Worm (Caenorhabditis elegans) whole organism, L4 larva: ENCODE data around the gene srw-7.
A peak's percentile ranks its signal among the peaks of the same experiment; 100 is the strongest.

Experiments
- F10B5.3 ChIP-seq: sonication (generic microtip); optimal IDR thresholded peaks from 2 replicates; lab custom pipeline; 2016; ENCODE audit warnings: mild to moderate bottlenecking, missing genetic modification characterization, missing compliant biosample characterization
- F37D6.2 ChIP-seq: sonication (generic microtip); optimal IDR thresholded peaks from 2 replicates; lab custom pipeline; 2016; ENCODE audit warnings: mild to moderate bottlenecking, missing genetic modification characterization, missing compliant biosample characterization
- F49E8.2 ChIP-seq: sonication (generic microtip); optimal IDR thresholded peaks from 2 replicates; lab custom pipeline; 2016; ENCODE audit warnings: missing compliant biosample characterization, mild to moderate bottlenecking, missing genetic modification characterization, borderline replicate concordance
- Y105C5A.15 ChIP-seq: fragments of 200-800 bp; sonication (Bioruptor generic); IDR thresholded peaks from 2 replicates; pipeline ENCODE4 v1.3.6; 2022; ENCODE audit warnings: missing genetic modification characterization, missing compliant biosample characterization
- Y5F2A.4 ChIP-seq: fragments of 200-800 bp; sonication (Bioruptor generic); optimal IDR thresholded peaks from 2 replicates; lab custom pipeline; 2018; ENCODE audit warnings: mild to moderate bottlenecking, missing genetic modification characterization, missing compliant biosample characterization
- ZK337.2 ChIP-seq: fragments of 200-800 bp; sonication (Bioruptor generic); IDR thresholded peaks from 2 replicates; pipeline ENCODE4 v1.3.6; 2022; ENCODE audit warnings: missing genetic modification reagents, missing genetic modification characterization, missing compliant biosample characterization
- aha-1 ChIP-seq: fragments of 150-350 bp; peaks from one replicate; lab custom pipeline; 2014; ENCODE audit warnings: missing biosample characterization, missing genetic modification characterization
- arid-1 ChIP-seq: fragments of 200-800 bp; sonication (Bioruptor generic); conservative IDR thresholded peaks from 2 replicates; pipeline ENCODE4 v1.3.6; 2022; ENCODE audit warnings: missing genetic modification reagents, missing genetic modification characterization, missing compliant biosample characterization
- attf-4 ChIP-seq: sonication (generic microtip); optimal IDR thresholded peaks from 3 replicates; lab custom pipeline; 2017; ENCODE audit warnings: missing biosample characterization, missing genetic modification characterization
- ceh-62 ChIP-seq: sonication (generic microtip); optimal IDR thresholded peaks from 2 replicates; lab custom pipeline; 2017; ENCODE audit warnings: missing biosample characterization, missing genetic modification characterization
- ctbp-1 ChIP-seq: fragments of 200-800 bp; sonication (Bioruptor generic); IDR thresholded peaks from 2 replicates; pipeline ENCODE4 v1.3.6; 2022; ENCODE audit warnings: missing genetic modification reagents, missing genetic modification characterization, missing compliant biosample characterization
- daf-8 ChIP-seq: fragments of 200-800 bp; sonication (Bioruptor generic); IDR thresholded peaks from 2 replicates; pipeline ENCODE4 v1.3.6; 2022; ENCODE audit warnings: missing genetic modification characterization, missing compliant biosample characterization
- dmd-6 ChIP-seq: fragments of 200-800 bp; sonication (Bioruptor generic); IDR thresholded peaks from 2 replicates; pipeline ENCODE4 v1.3.6; 2022; ENCODE audit warnings: missing genetic modification reagents, missing genetic modification characterization, missing compliant biosample characterization
- dmd-9 ChIP-seq: fragments of 200-800 bp; sonication (Bioruptor generic); IDR thresholded peaks from 2 replicates; pipeline ENCODE4 v1.3.6; 2022; ENCODE audit warnings: missing genetic modification reagents, missing genetic modification characterization, missing compliant biosample characterization
- hif-1 ChIP-seq, 2 experiments: sonication (generic microtip); optimal IDR thresholded peaks; 2 replicates each; lab custom pipeline; 2016 to 2017; ENCODE audit warnings: missing compliant biosample characterization in 2 of 2, missing genetic modification characterization in 2 of 2, missing genetic modification reagents in 2 of 2, missing genotype in 2 of 2, mild to moderate bottlenecking in 1 of 2
- hlh-11 ChIP-seq: fragments of 200-800 bp; sonication (Bioruptor generic); optimal IDR thresholded peaks from 2 replicates; lab custom pipeline; 2018; ENCODE audit warnings: mild to moderate bottlenecking, missing genetic modification characterization, missing compliant biosample characterization
- hlh-30 ChIP-seq: sonication (generic microtip); optimal IDR thresholded peaks from 2 replicates; lab custom pipeline; 2017; ENCODE audit warnings: antibody characterized with exemption, mild to moderate bottlenecking, missing genetic modification characterization, missing compliant biosample characterization; ENCODE audit not compliant: insufficient read depth
- lim-7 ChIP-seq: fragments of 200-800 bp; sonication (Bioruptor generic); IDR thresholded peaks from 2 replicates; pipeline ENCODE4 v1.3.6; 2022; ENCODE audit warnings: missing genetic modification characterization, missing compliant biosample characterization
- lin-13 ChIP-seq: fragments of 150-350 bp; optimal IDR thresholded peaks from 2 replicates; lab custom pipeline; 2014; ENCODE audit warnings: missing biosample characterization, missing genetic modification reagents, missing genetic modification characterization
- lin-15B ChIP-seq: fragments of 150-350 bp; sonication (generic microtip); optimal IDR thresholded peaks from 3 replicates; lab custom pipeline; 2014; ENCODE audit warnings: missing biosample characterization, missing genetic modification characterization
- lin-39 ChIP-seq: fragments of 150-350 bp; optimal IDR thresholded peaks from 2 replicates; lab custom pipeline; 2014; ENCODE audit warnings: missing biosample characterization, missing genetic modification reagents, missing genetic modification characterization
- mdl-1 ChIP-seq, 2 experiments: fragments of 150-350 bp in 1 of 2; sonication (generic microtip) in 1 of 2; optimal IDR thresholded peaks; 2 replicates each; lab custom pipeline; 2014 to 2017; ENCODE audit warnings: missing biosample characterization in 2 of 2, missing genetic modification characterization in 2 of 2
- mep-1 ChIP-seq: fragments of 150-350 bp; sonication (generic microtip); optimal IDR thresholded peaks from 3 replicates; lab custom pipeline; 2014; ENCODE audit warnings: missing biosample characterization, missing genetic modification characterization
- nhr-25 ChIP-seq: sonication (generic microtip); optimal IDR thresholded peaks from 2 replicates; lab custom pipeline; 2017; ENCODE audit warnings: missing genetic modification characterization, mild to moderate bottlenecking, missing compliant biosample characterization, antibody characterized with exemption, moderate library complexity, borderline replicate concordance; ENCODE audit not compliant: insufficient read depth
- nhr-28 ChIP-seq: fragments of 150-350 bp; optimal IDR thresholded peaks from 2 replicates; lab custom pipeline; 2014; ENCODE audit warnings: missing biosample characterization, missing genetic modification characterization
- nhr-42 ChIP-seq: fragments of 200-800 bp; sonication (Bioruptor generic); IDR thresholded peaks from 2 replicates; pipeline ENCODE4 v1.3.6; 2022; ENCODE audit warnings: missing genetic modification characterization, missing compliant biosample characterization
- nhr-48 ChIP-seq: sonication (generic microtip); optimal IDR thresholded peaks from 2 replicates; lab custom pipeline; 2016; ENCODE audit warnings: mild to moderate bottlenecking, missing genetic modification characterization, missing compliant biosample characterization
- pqm-1 ChIP-seq: sonication (generic microtip); optimal IDR thresholded peaks from 2 replicates; lab custom pipeline; 2017; ENCODE audit warnings: missing biosample characterization, missing genetic modification characterization

The srw-7 gene

DNA sequence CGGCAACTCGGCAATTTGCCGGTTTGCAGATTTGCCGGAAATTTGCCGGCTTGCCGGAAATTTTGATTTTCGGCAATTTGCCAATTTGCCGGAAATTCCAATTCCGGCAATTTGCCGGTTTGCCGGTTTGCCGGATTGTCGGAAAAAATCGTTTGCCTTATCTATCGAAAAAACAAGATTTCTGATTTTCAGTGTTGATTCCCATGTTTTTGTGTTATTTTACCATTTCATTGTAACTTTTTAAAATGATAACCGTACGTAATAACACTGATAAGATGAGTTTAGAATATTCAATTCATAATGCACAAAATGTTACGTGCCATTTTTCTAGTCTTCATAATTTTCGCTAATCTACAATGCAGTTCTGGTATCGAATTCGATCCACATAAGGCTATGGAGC is 45.2 kb upstream of the srw-7 start, which contains the start of gene oac-55:
oac-55 (plus strand) TSS at position 301 of the 400 bp plus-strand sequence.
- TF ChIP-seq F49E8.2 (tag; lab: Kevin White, UChicago) (no peak), lin-13 (GFP tag; lab: Kevin White, UChicago) (no peak), daf-8 (GFP tag; lab: Robert Waterston, UW) (no peak), lin-39 (no peak), F37D6.2 (tag; lab: Kevin White, UChicago) (no peak), lin-15B (tag; lab: Kevin White, UChicago) (no peak), ceh-62 (tag; lab: Kevin White, UChicago) (no peak), nhr-42 (GFP tag; lab: Robert Waterston, UW) (no peak), F10B5.3 (tag; lab: Kevin White, UChicago) (no peak), nhr-48 (tag; lab: Kevin White, UChicago) (no peak), hlh-11 (tag; lab: Kevin White, UChicago) (no peak), Y105C5A.15 (GFP tag; lab: Robert Waterston, UW) (no peak), pqm-1 (tag; lab: Kevin White, UChicago) (no peak), dmd-9 (GFP tag; lab: Robert Waterston, UW) (no peak), ctbp-1 (GFP tag; lab: Robert Waterston, UW) (no peak), mep-1 (tag; lab: Kevin White, UChicago) (no peak), attf-4 (tag; lab: Kevin White, UChicago) (no peak)

DNA sequence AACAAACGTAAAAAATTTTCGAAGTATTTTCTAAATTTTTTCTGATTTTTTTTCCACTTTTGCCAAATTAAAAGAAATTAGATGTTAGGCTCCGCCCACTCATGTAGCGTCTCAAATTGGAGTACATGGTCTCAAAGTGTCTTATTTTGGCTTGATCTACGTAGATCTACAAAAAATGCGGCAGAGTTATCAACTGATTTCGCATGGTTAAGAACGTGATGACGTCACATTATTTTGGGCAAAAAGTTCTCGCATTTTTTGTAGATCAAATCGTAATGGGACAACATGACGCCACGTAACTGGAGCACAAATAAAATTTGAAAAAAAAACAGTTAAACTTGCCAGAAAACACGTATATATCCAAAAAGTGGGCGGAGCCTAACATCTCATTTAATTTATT is 44.2 kb upstream of the srw-7 start:
- TF ChIP-seq ZK337.2 (GFP tag; lab: Robert Waterston, UW) (no peak), aha-1 (tag; lab: Kevin White, UChicago) (peak; percentile 90)

DNA sequence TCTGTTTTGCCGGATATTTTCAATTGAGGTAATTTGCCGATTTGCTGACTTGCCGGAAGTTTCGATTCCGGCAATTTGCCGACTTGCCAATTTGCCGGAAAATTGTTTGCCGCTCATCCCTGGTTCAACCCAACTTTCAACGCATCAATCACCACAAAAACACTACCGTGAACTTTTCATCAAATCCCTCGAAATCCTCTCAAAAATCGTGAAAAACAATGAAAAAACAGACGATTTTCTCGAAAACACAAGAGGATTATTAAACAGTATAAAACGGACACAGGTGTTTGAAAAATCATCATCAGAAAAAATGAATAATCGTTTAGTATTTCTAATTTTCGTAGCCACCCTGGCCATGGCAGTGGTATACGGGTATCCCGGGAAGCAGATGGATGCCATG is 39.2 kb upstream of the srw-7 start, which contains the start of gene Y39H10A.1:
Y39H10A.1 (plus strand) TSS at position 301 of the 400 bp plus-strand sequence.
- TF ChIP-seq dmd-9 (GFP tag; lab: Robert Waterston, UW) (no peak), aha-1 (tag; lab: Kevin White, UChicago) (peak; percentile 45)

DNA sequence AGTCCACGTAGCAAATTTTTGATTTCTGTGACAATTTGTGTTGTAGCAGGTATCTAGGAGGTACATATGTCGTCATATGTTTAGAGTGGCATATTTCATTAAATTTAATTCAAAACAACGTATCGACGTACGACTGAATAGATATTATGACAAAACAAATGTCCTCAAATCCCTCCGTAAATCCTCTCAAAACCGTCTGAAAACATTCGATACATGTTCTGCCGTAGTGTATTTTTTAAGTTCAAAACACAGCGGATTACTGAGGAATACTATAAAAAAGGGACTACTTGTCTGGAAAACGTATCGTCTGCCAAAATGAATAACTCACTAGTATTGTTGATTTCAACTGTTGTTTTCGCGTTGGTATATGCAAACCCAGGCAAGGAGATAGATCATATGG is 37.8 kb upstream of the srw-7 start, which contains the start of gene R08E5.4:
R08E5.4 (plus strand) TSS at position 301 of the 400 bp plus-strand sequence.
- TF ChIP-seq lin-39 (no peak), Y5F2A.4 (no peak), F49E8.2 (tag; lab: Kevin White, UChicago) (no peak), nhr-25 (tag; lab: Kevin White, UChicago) (no peak)
- TF ChIP-seq, all 104 proteins: peak for 0

DNA sequence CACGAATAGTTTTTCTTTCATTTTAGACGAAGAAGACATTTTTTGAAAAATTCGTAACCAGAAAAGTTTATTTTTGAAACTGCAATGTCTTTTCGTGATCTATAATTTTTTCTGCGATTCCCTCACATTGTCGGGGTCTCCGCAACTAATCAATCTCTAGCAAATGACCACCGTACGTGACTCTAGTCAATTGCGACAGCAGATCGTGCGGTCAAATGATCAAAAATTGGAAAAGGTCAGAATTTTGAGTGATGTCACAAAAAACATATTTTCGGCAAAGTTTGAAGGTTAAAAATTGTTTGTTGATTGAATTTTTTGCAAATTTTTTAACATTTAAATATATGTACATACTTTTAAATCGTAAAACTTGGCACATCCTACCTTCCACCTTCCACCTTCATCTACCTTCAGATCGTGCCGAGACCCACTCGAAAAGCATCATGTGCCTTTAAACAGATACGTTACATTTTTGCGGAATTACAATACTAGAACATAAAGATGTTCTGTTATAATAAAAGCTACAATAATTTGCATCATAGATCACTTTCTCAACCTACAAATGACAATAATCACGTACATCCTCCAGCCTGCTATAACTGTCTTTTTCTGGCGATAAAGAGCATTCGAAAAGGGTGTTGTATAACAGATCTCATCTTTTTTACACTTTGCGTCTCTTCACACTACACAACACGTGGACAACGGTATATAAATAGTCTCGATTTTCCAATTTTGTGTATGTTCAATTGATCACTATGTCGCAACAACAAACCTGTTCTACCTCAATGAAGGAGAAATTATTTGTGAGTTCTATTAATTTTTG is 34.4 kb upstream of the srw-7 start, which contains the start of the genes R08E5.1 and rips-1:
R08E5.1 (minus strand) TSS at position 82 of the 820 bp plus-strand sequence.
rips-1 (plus strand) TSS at position 585 of the 820 bp plus-strand sequence.
- TF ChIP-seq hif-1 (tag; optimal IDR thresholded peaks at IDR 0.05; lab: Kevin White, UChicago) (peak; percentile 86 to 98), lim-7 (no peak), nhr-48 (tag; lab: Kevin White, UChicago) (peak; percentile 27), dmd-6 (GFP tag; lab: Robert Waterston, UW) (peak; percentile 35), aha-1 (tag; lab: Kevin White, UChicago) (peak; percentile 98), hlh-11 (tag; lab: Kevin White, UChicago) (peak; percentile 14), mdl-1 (tag; optimal IDR thresholded peaks at IDR 0.05; lab: Kevin White, UChicago) (peak in 1 of 2 experiments; percentile 29), nhr-28 (peak; percentile 59), arid-1 (GFP tag; lab: Robert Waterston, UW) (no peak), hlh-30 (tag; lab: Kevin White, UChicago) (peak; percentile 41)
- TF ChIP-seq, all 104 proteins: peak for 8
